Fruit fly (Drosophila melanogaster) S2 (cell line): Measurements from ENCODE around the gene CG7806.

Experiments used
- CG8478 ChIP-seq: fragments of >200 bp; optimal IDR thresholded peaks from 2 replicates; lab custom pipeline; 2018
- CTCF ChIP-seq, 2 experiments: fragments of >200 bp; optimal IDR thresholded peaks; 2 replicates each; lab custom pipeline; 2018

DNA sequence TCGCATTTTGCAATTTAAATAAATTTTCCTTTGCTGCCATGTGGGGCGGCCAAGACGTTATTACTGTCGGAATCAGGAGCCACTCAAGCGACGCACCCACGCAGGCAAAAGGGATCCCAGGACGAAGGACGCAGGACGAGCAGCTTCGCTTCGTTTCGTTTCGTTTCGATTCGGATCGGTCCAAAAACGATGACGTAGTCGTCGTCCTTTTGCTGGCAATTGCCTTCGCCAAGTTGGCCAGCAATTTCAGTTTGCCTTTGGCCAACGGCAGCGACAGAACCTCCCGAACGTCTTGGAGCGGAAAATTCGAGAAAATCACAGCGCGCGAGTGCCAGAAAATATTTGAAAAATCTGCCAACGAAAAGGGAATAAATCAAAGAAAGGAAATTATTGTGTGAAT is 26.8 kb downstream of the CG7806 start, which contains the start of gene witty:
- no peak for TF ChIP-seq CG8478 (lab: Kevin White, UChicago)
- no peak for TF ChIP-seq CTCF (optimal IDR thresholded peaks at IDR 0.05; lab: Kevin White, UChicago)
